Worm (Caenorhabditis elegans): ENCODE measurements around the gene W03G11.4.

- TF ChIP-seq flt-1 (GFP tag; IDR thresholded peaks at IDR 0.05) = no peak
- TF ChIP-seq tab-1 (GFP tag; IDR thresholded peaks at IDR 0.05) = no peak
Measured at ce11 chrX:12033937-12034336, 59.0 kb downstream of the W03G11.4 start, which contains the start of gene tsp-20.
